Fruit fly (Drosophila melanogaster): ENCODE results near the gene Lkb1.

DNA sequence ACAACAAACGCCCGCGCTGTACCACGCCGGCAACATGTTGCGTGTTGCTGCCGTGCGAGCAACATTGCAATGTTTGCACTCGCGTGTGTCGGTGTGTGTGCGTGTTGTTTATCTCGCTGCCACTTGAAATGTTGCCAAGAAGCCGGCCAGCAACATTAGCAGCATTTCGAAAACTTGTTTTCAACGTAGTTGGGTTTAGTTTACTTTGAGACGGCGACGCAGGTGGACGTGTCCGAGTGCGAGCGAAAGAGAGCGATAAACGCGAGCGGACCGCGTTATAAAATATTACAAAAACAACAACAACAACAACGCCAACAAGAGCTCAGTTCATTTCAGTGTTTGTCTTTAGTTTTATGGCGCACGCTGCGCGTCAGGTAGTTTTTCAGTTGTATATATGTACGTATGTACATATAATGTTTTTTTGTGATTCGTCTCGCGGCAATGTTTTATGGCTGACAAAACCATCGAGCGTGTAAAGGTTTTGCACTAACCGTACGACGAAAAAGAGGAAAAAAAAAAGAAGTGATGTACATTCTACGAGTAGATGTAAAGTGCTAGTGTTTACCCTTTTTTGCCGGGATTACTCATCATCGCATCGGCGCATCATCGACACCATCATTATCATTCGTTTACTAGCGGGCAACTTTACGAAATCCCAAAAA lies 38.8 kb downstream of the Lkb1 start, which contains the start of gene kmr:
- TF ChIP-seq lz (GFP tag; optimal IDR thresholded peaks at IDR 0.05) (no peak), Sox15 (GFP tag; optimal IDR thresholded peaks at IDR 0.05) (no peak), CG3919 (GFP tag; optimal IDR thresholded peaks at IDR 0.05) (peak; percentile 32)

Data from whole organism, prepupa.